Worm (Caenorhabditis elegans): ENCODE results near the gene F47B7.2.

DNA sequence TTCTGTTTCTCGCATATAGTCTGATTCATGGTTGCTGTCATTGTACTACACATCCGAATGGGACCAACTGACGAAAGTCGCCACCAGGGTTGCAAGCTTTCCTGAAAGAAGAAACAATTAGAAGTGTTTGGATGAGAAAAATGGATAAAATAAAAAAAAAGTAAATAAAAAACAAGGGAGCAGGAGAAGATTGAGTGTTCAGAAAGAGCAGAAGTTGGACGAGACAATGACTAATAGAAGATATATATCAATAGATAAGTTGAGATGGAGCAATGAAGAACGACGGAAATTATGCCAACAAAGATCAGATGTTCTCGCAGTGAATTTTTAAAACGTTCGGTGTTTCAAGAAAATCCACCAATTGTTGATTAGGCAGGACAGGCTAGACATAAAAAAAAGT, 54.3 kb downstream of the F47B7.2 start, which contains the start of gene fkh-9:
- TF ChIP-seq sea-2 (GFP tag; IDR thresholded peaks at IDR 0.05) (no peak), madf-3 (GFP tag; IDR thresholded peaks at IDR 0.05) (no peak), aptf-2 (GFP tag; conservative IDR thresholded peaks at IDR 0.05) (no peak), nfya-1 (tag; optimal IDR thresholded peaks at IDR 0.05; ENCODE audit: borderline replicate concordance, insufficient read depth) (no peak), attf-6 (GFP tag; IDR thresholded peaks at IDR 0.05) (no peak), ztf-22 (GFP tag; optimal IDR thresholded peaks at IDR 0.05) (no peak), nhr-80 (tag; optimal IDR thresholded peaks at IDR 0.05) (no peak), Y56A3A.18 (GFP tag; IDR thresholded peaks at IDR 0.05) (no peak), F57A8.1 (GFP tag; optimal IDR thresholded peaks at IDR 0.05) (no peak), lsl-1 (GFP tag; optimal IDR thresholded peaks at IDR 0.05) (no peak), rec-8 (tag; optimal IDR thresholded peaks at IDR 0.05) (no peak)
